Fruit fly (Drosophila melanogaster): ENCODE results near the gene fz.

Gene fz

DNA sequence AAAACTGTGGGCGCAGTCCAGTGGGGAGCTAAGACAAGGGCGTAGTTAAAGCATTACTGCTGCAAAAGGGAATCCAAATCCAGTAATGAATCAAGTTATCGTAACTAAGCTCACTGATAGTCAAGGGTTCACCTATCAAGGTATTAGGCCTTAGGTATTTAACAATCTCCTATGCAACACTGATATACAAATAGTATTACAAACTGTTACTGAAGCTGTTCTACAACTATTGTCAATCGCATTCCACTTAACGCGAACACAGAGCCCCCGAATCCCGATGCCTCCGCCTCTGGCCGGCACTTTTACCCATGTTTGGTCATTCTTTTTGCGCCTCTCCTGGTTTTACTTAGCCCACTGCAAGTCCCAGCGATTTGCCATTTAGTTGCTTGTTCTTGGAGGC, 76.7 kb downstream of the fz start:
- no peak for TF ChIP-seq CG33017 (tag; optimal IDR thresholded peaks at IDR 0.05)
- no peak for TF ChIP-seq CG7101 (tag; optimal IDR thresholded peaks at IDR 0.05)
- no peak for TF ChIP-seq toe (GFP tag; optimal IDR thresholded peaks at IDR 0.05)
- TF ChIP-seq Hr96 (GFP tag; optimal IDR thresholded peaks at IDR 0.05) = no peak
- TF ChIP-seq CG11617 (GFP tag; optimal IDR thresholded peaks at IDR 0.05) = no peak
- TF ChIP-seq Crg-1 (GFP tag; optimal IDR thresholded peaks at IDR 0.05) = no peak
- no peak for TF ChIP-seq tj (GFP tag; optimal IDR thresholded peaks at IDR 0.05)
- TF ChIP-seq CG5204 (GFP tag; optimal IDR thresholded peaks at IDR 0.05) = no peak
- no peak for TF ChIP-seq CG12768 (GFP tag; optimal IDR thresholded peaks at IDR 0.05)
- no peak for TF ChIP-seq CG14711 (tag; optimal IDR thresholded peaks at IDR 0.05)
- no peak for TF ChIP-seq Clk (GFP tag; optimal IDR thresholded peaks at IDR 0.05)

DNA sequence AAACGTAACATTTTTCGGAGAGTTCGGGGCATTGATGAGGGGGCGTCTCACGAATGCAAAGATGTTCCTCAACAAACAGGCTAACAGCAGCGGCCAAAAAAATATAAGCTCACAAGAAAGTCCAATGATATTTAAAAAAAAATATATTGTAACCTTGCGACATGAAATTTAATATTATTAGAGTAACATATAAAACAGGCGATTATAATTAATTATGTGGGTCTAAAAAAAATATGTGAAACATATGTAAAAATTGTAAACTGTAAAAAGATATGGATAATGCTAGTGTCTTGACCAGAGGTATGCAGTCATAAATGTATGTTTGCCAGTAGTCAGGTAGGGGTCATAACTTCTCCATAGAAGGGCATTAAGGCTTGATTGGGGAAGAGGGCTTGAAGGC, 79.0 kb downstream of the fz start:
- TF ChIP-seq toe (GFP tag; optimal IDR thresholded peaks at IDR 0.05) (no peak), CG11617 (GFP tag; optimal IDR thresholded peaks at IDR 0.05) (no peak), CG7101 (tag; optimal IDR thresholded peaks at IDR 0.05) (no peak), CG33017 (tag; optimal IDR thresholded peaks at IDR 0.05) (no peak), tj (GFP tag; optimal IDR thresholded peaks at IDR 0.05) (no peak), ovo (GFP tag; optimal IDR thresholded peaks at IDR 0.05) (no peak), kay (GFP tag; ENCODE audit: borderline replicate concordance) (no peak), pad (GFP tag; optimal IDR thresholded peaks at IDR 0.05) (no peak), CG7045 (GFP tag; optimal IDR thresholded peaks at IDR 0.05) (no peak), CG12768 (GFP tag; optimal IDR thresholded peaks at IDR 0.05) (no peak), CG5204 (GFP tag; optimal IDR thresholded peaks at IDR 0.05) (no peak), Clk (GFP tag; optimal IDR thresholded peaks at IDR 0.05) (no peak), Crg-1 (GFP tag; optimal IDR thresholded peaks at IDR 0.05) (no peak)

DNA sequence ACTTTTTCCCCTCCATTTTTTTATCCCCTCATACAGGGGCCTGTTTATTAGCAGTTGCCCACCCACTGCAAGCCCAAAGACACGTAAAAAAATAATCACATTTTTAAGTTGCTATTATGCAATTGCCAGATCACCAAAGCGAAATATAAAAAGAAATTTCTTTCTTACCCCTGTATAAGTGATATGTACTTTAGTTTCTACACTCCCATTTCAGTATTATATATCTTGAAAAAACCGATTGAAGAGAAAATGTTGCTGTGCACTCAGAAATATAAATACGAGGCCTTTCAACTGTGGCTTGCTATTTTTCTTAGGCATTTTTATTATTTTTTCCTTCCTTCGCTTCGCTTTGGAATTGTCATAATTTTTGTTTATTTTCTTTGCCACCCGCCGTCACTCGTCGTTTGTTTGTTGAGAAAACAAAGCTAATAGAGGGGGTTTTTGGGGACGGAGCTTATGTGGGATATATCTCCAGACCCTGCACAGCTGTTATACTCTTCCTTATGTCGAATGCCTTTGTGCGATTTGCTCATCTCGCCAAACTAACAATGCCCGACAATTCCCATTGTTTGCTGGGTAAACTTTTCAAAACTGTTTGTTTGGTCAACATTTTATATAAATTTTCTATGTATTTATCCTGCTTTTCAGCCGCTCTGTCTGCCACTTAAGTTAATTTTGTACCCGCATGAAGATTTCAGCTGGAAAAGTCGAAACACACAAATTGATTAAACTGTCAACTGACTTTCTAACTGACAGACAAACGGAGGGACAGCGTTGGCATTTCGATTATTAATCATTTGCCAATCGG, 80.3 kb downstream of the fz start:
- TF ChIP-seq kay (GFP tag; ENCODE audit: borderline replicate concordance) (peak; percentile 82), toe (GFP tag; optimal IDR thresholded peaks at IDR 0.05) (no peak), CG7101 (tag; optimal IDR thresholded peaks at IDR 0.05) (peak; percentile 6)

DNA sequence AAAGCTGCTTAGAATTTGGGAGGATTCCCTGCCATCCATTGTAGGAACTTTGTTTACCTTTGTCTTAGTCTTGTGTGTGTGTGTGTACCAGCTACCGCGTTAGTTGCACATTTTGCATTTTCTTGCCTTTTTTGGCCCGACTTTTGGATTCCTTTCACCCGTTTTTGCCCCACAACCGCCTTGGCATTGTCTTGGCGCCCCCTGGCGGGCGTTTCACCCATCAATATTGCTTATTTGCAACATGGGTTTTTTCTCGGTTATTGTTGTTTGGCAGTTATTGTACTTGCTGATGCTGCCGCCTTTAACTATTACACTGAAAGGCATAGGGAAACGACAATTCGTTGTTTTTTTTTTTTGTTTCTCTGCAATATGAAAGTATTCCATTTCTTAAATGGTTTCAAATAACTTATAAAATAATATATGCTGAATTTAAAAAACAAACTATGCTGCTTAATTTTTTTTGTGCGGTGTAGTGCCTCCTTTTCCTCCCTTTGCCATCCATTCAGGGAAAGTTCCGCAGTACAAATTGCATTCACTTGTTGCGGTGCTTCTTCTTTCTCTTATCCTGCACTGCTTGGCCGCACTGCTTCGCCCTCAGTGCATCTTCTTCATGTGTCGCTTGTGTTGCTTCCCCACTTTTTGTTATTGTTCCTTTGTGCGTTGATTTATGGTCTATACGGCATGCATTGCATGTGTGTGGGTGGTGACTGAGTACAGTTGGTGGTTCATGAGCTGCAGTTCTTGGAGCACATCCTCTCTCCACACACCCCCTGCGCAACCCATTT, 82.6 kb downstream of the fz start:
- TF ChIP-seq CG1620 (GFP tag; optimal IDR thresholded peaks at IDR 0.05) (no peak), CG7101 (tag; optimal IDR thresholded peaks at IDR 0.05) (no peak), Hr96 (GFP tag; optimal IDR thresholded peaks at IDR 0.05) (no peak), CG12768 (GFP tag; optimal IDR thresholded peaks at IDR 0.05) (no peak), pad (GFP tag; optimal IDR thresholded peaks at IDR 0.05) (no peak), CG11617 (GFP tag; optimal IDR thresholded peaks at IDR 0.05) (no peak), CG14711 (tag; optimal IDR thresholded peaks at IDR 0.05) (no peak), Clk (GFP tag; optimal IDR thresholded peaks at IDR 0.05) (no peak), tj (GFP tag; optimal IDR thresholded peaks at IDR 0.05) (no peak), ovo (GFP tag; optimal IDR thresholded peaks at IDR 0.05) (no peak), Crg-1 (GFP tag; optimal IDR thresholded peaks at IDR 0.05) (no peak), Mnt (GFP tag; optimal IDR thresholded peaks at IDR 0.05) (no peak), cnc (optimal IDR thresholded peaks at IDR 0.05) (no peak), bab1 (GFP tag; optimal IDR thresholded peaks at IDR 0.05) (no peak), CG5204 (GFP tag; optimal IDR thresholded peaks at IDR 0.05) (no peak), cic (GFP tag; optimal IDR thresholded peaks at IDR 0.05) (no peak), CG7045 (GFP tag; optimal IDR thresholded peaks at IDR 0.05) (no peak)

DNA sequence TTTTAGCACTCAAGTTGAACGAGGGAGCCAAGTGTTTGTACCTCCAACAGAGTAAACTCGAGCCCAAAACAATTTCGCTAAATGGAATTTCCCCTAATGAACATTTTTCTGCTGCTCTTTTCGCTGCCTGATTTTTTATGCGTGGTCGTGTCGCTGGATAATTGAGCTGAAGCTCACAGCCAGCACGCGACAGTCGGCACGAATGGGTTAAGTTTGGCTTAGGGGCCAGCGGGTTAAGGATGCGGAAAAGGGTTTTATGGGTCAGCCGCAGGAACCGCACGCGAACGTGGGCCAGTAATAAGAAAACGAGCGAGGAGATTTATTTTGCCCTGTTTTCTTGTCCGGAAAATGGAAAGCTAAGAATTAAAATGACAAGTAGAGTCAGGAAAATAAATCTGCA, 84.8 kb downstream of the fz start:
- TF ChIP-seq CG14711 (tag; optimal IDR thresholded peaks at IDR 0.05) (no peak), kay (GFP tag; ENCODE audit: borderline replicate concordance) (no peak), CG7101 (tag; optimal IDR thresholded peaks at IDR 0.05) (no peak), CG11617 (GFP tag; optimal IDR thresholded peaks at IDR 0.05) (no peak), Hr96 (GFP tag; optimal IDR thresholded peaks at IDR 0.05) (no peak), Mnt (GFP tag; optimal IDR thresholded peaks at IDR 0.05) (no peak), CG7045 (GFP tag; optimal IDR thresholded peaks at IDR 0.05) (no peak), CG1620 (GFP tag; optimal IDR thresholded peaks at IDR 0.05) (no peak), cnc (optimal IDR thresholded peaks at IDR 0.05) (no peak), pad (GFP tag; optimal IDR thresholded peaks at IDR 0.05) (no peak)

DNA sequence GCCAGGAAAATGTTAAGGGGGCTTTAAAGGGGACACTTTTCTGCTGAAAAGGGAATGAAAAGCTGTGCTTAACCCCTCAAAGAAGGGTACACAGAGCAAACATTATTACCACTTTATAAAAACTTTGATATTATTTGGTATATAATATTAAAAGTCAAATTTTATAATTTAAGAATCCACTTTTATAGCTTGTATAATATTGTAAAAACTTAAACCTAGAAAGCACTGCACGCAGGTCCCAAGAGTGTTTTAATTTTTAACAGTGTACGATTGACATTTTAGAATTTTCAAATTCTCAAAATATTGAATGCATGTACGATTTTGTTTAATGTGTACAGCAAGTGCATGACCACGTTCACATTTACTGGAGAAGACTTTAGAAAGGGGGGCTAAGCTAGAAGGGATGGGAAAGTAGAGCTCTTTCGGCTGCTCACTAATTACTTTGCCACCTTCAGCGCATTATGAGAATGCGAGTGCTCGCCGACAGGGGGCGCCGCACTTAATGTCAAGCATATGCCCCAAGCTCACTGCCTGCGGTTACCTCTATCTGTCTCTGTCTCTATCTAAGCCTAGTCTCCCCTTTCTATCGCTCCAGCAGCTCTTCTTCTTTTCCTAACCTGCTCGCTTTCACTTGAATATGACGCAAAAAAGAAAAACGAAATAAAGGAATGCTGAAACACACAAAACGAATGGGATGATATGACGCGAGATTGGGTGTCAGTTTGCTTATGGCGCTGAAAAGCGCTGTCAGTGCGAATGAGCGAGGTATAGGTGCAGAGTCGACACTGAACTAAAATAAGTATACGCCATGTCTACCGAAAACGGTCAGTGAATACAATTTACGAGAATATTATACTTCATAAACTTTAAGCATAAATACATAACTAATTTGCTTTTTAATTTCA, 85.9 kb downstream of the fz start:
- TF ChIP-seq tj (GFP tag; optimal IDR thresholded peaks at IDR 0.05) (peak; percentile 75), CG7045 (GFP tag; optimal IDR thresholded peaks at IDR 0.05) (no peak), bab1 (GFP tag; optimal IDR thresholded peaks at IDR 0.05) (no peak), Crg-1 (GFP tag; optimal IDR thresholded peaks at IDR 0.05) (no peak), Hr96 (GFP tag; optimal IDR thresholded peaks at IDR 0.05) (no peak), toe (GFP tag; optimal IDR thresholded peaks at IDR 0.05) (no peak), cnc (optimal IDR thresholded peaks at IDR 0.05) (no peak), ovo (GFP tag; optimal IDR thresholded peaks at IDR 0.05) (no peak), pad (GFP tag; optimal IDR thresholded peaks at IDR 0.05) (no peak)

Data from whole organism, adult.